Fruit fly (Drosophila melanogaster) whole organism, embryonic: ENCODE measurements around the gene Chd1.

Experiments
- CG17385 ChIP-seq: fragments of 200-800 bp; sonication (Bioruptor generic); optimal IDR thresholded peaks from 3 replicates; lab custom pipeline; 2018; ENCODE audit warnings: missing biosample characterization, mild to moderate bottlenecking, missing genetic modification characterization
- CG31388 ChIP-seq: fragments of 200-800 bp; sonication (Bioruptor generic); optimal IDR thresholded peaks from 2 replicates; lab custom pipeline; 2016; ENCODE audit warnings: missing biosample characterization, missing genetic modification characterization
- CG6689 ChIP-seq: fragments of 200-800 bp; sonication (Bioruptor generic); IDR thresholded peaks from 2 replicates; pipeline ENCODE4 v1.3.6; 2022; ENCODE audit warnings: missing biosample characterization, missing genetic modification characterization
- shn ChIP-seq: fragments of 200-800 bp; sonication (Bioruptor generic); optimal IDR thresholded peaks from 3 replicates; lab custom pipeline; 2016; ENCODE audit warnings: missing biosample characterization, missing genetic modification characterization

DNA sequence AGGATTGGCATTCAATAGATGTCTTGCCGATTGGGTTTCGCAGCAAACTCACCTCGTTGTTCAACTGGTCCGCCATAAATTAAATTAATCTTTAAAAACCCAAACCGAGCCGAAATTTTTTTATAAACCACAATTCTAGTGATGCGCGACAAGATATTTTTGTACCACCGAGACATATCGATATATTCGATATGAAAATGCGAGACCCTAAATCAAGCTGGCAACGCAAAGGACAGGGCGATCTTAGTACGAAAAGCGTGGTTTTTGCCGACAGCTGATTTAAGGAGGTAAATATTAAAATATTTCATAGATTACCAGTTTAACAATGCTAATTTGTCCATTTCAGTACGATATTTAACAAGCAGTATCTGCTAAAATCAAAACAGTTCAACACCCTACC is 41.5 kb upstream of the Chd1 start, which contains the start of the genes Sf3b2 and CG17219:
- TF ChIP-seq CG17385 (no peak), CG6689 (GFP tag; lab: Robert Waterston, UW) (no peak), CG31388 (GFP tag; lab: Kevin White, UChicago) (no peak), shn (GFP tag; lab: Kevin White, UChicago) (no peak)
